Fruit fly (Drosophila melanogaster) whole organism, embryonic: ENCODE measurements around the gene CG8563.

ENCODE experiments used
- Abd-B ChIP-seq: fragments of 200-800 bp; sonication (Bioruptor generic); optimal IDR thresholded peaks from 2 replicates; lab custom pipeline; 2018; ENCODE audit warnings: missing biosample characterization, mild to moderate bottlenecking, missing genetic modification characterization, moderate library complexity
- Atf6 ChIP-seq: fragments of 200-800 bp; sonication (Bioruptor generic); IDR thresholded peaks from 2 replicates; pipeline ENCODE4 v1.3.6; 2022; ENCODE audit warnings: missing biosample characterization, missing genetic modification characterization
- CG10147 ChIP-seq: fragments of 200-800 bp; sonication (Bioruptor generic); optimal IDR thresholded peaks from 2 replicates; lab custom pipeline; 2019; ENCODE audit warnings: missing biosample characterization, mild to moderate bottlenecking, missing genetic modification characterization, moderate library complexity
- CG11696 ChIP-seq: fragments of 200-800 bp; sonication (Bioruptor generic); IDR thresholded peaks from 2 replicates; pipeline ENCODE4 v1.3.6; 2022; ENCODE audit warnings: missing biosample characterization, missing genetic modification characterization
- CG1233 ChIP-seq: fragments of 200-800 bp; sonication (Bioruptor generic); optimal IDR thresholded peaks from 4 replicates; lab custom pipeline; 2018; ENCODE audit warnings: missing biosample characterization, mild to moderate bottlenecking, missing genetic modification characterization
- CG13287 ChIP-seq: fragments of 200-800 bp; sonication (Bioruptor generic); IDR thresholded peaks from 2 replicates; pipeline ENCODE4 v1.3.6; 2022; ENCODE audit warnings: missing biosample characterization, missing genetic modification characterization; ENCODE audit not compliant: partially characterized antibody
- CG13624 ChIP-seq: fragments of 200-800 bp; sonication (Bioruptor generic); optimal IDR thresholded peaks from 2 replicates; lab custom pipeline; 2016; ENCODE audit warnings: missing biosample characterization, missing genetic modification characterization
- CG15073 ChIP-seq: fragments of 200-800 bp; sonication (Bioruptor generic); optimal IDR thresholded peaks from 2 replicates; lab custom pipeline; 2016; ENCODE audit warnings: missing biosample characterization, missing genetic modification characterization
- CG16813 ChIP-seq: fragments of 200-800 bp; sonication (Bioruptor generic); IDR thresholded peaks from 3 replicates; pipeline ENCODE4 v1.3.6; 2022; ENCODE audit warnings: missing biosample characterization, missing genetic modification characterization; ENCODE audit not compliant: partially characterized antibody
- CG18262 ChIP-seq: fragments of 200-800 bp; optimal IDR thresholded peaks from 3 replicates; lab custom pipeline; 2019; ENCODE audit warnings: missing biosample characterization, mild to moderate bottlenecking, missing genetic modification characterization, moderate library complexity
- CG18476 ChIP-seq: fragments of 200-800 bp; sonication (Bioruptor generic); optimal IDR thresholded peaks from 2 replicates; lab custom pipeline; 2016; ENCODE audit warnings: missing biosample characterization, mild to moderate bottlenecking, missing genetic modification characterization
- CG2678 ChIP-seq: fragments of 200-800 bp; sonication (Bioruptor generic); optimal IDR thresholded peaks from 3 replicates; lab custom pipeline; 2019; ENCODE audit warnings: missing biosample characterization, mild to moderate bottlenecking, missing genetic modification characterization, moderate library complexity
- CG3281 ChIP-seq: fragments of 200-800 bp; sonication (Bioruptor generic); optimal IDR thresholded peaks from 3 replicates; lab custom pipeline; 2017; ENCODE audit warnings: missing biosample characterization, mild to moderate bottlenecking, missing genetic modification characterization
- CG5953 ChIP-seq: fragments of 200-800 bp; sonication (Bioruptor generic); IDR thresholded peaks from 2 replicates; pipeline ENCODE4 v1.3.6; 2022; ENCODE audit warnings: missing biosample characterization, missing genetic modification characterization
- CG6683 ChIP-seq: fragments of 200-800 bp; sonication (Bioruptor generic); optimal IDR thresholded peaks from 2 replicates; lab custom pipeline; 2017; ENCODE audit warnings: missing biosample characterization, mild to moderate bottlenecking, missing genetic modification characterization, missing genetic modification reagents
- CG6813 ChIP-seq: fragments of 200-800 bp; sonication (Bioruptor generic); optimal IDR thresholded peaks from 2 replicates; lab custom pipeline; 2017; ENCODE audit warnings: missing biosample characterization, missing genetic modification characterization, mild to moderate bottlenecking, moderate library complexity, missing genetic modification reagents
- CG6854 ChIP-seq: fragments of 200-800 bp; sonication (Bioruptor generic); optimal IDR thresholded peaks from 3 replicates; lab custom pipeline; 2017; ENCODE audit warnings: missing biosample characterization, mild to moderate bottlenecking, missing genetic modification characterization
- CG7271 ChIP-seq: fragments of 200-800 bp; sonication (Bioruptor generic); optimal IDR thresholded peaks from 2 replicates; lab custom pipeline; 2018; ENCODE audit warnings: missing biosample characterization, mild to moderate bottlenecking, missing genetic modification characterization, moderate library complexity
- CG7839 ChIP-seq: fragments of 200-800 bp; sonication (Bioruptor generic); optimal IDR thresholded peaks from 3 replicates; lab custom pipeline; 2018; ENCODE audit warnings: missing biosample characterization, mild to moderate bottlenecking, missing genetic modification characterization, moderate library complexity
- CG8359 ChIP-seq: fragments of 200-800 bp; sonication (Bioruptor generic); optimal IDR thresholded peaks from 2 replicates; lab custom pipeline; 2017; ENCODE audit warnings: missing biosample characterization, mild to moderate bottlenecking, missing genetic modification characterization, borderline replicate concordance
- CG8765 ChIP-seq: fragments of 200-800 bp; sonication (Bioruptor generic); IDR thresholded peaks from 2 replicates; pipeline ENCODE4 v1.3.6; 2022; ENCODE audit warnings: missing biosample characterization, missing genetic modification characterization
- CG9932 ChIP-seq: fragments of 200-800 bp; sonication (Bioruptor generic); IDR thresholded peaks from 2 replicates; pipeline ENCODE4 v1.3.6; 2022; ENCODE audit warnings: missing biosample characterization, missing genetic modification characterization
- D ChIP-seq, 2 experiments: fragments of 200-800 bp in 1 of 2; fragments of >200 bp in 1 of 2; sonication (Bioruptor generic) in 1 of 2; optimal IDR thresholded peaks; 2 replicates in 1 of 2; 3 replicates in 1 of 2; lab custom pipeline; 2017; ENCODE audit warnings: mild to moderate bottlenecking in 1 of 2, missing biosample characterization in 1 of 2, missing genetic modification characterization in 1 of 2, missing genetic modification reagents in 1 of 2
- Deaf1 ChIP-seq: fragments of 200-800 bp; optimal IDR thresholded peaks from 3 replicates; lab custom pipeline; 2019; ENCODE audit warnings: missing biosample characterization, mild to moderate bottlenecking, missing genetic modification characterization, moderate library complexity
- Dll ChIP-seq: fragments of 200-800 bp; sonication (Bioruptor generic); IDR thresholded peaks from 4 replicates; pipeline ENCODE4 v1.3.6; 2022; ENCODE audit warnings: missing biosample characterization, missing genetic modification characterization; ENCODE audit not compliant: partially characterized antibody
- Ets97D ChIP-seq: fragments of 200-800 bp; sonication (Bioruptor generic); optimal IDR thresholded peaks from 3 replicates; lab custom pipeline; 2016; ENCODE audit warnings: missing biosample characterization, missing genetic modification characterization
- Gsc ChIP-seq: fragments of 200-800 bp; sonication (Bioruptor generic); IDR thresholded peaks from 2 replicates; pipeline ENCODE4 v1.3.6; 2022; ENCODE audit warnings: missing biosample characterization, missing genetic modification characterization
- NC2β ChIP-seq: fragments of 200-800 bp; sonication (Bioruptor generic); optimal IDR thresholded peaks from 2 replicates; lab custom pipeline; 2016; ENCODE audit warnings: missing biosample characterization, missing genetic modification characterization
- Nf-YA ChIP-seq: fragments of 200-800 bp; sonication (Bioruptor generic); IDR thresholded peaks from 2 replicates; pipeline ENCODE4 v1.3.6; 2022; ENCODE audit warnings: missing biosample characterization, missing genetic modification characterization
- Ravus ChIP-seq: fragments of 200-800 bp; sonication (Bioruptor generic); IDR thresholded peaks from 2 replicates; pipeline ENCODE4 v1.3.6; 2022; ENCODE audit warnings: missing biosample characterization, missing genetic modification characterization
- Usf ChIP-seq: fragments of 200-800 bp; sonication (Bioruptor generic); optimal IDR thresholded peaks from 2 replicates; lab custom pipeline; 2017; ENCODE audit warnings: missing genotype, missing biosample characterization, missing genetic modification characterization
- ac ChIP-seq: fragments of 200-800 bp; sonication (Bioruptor generic); optimal IDR thresholded peaks from 3 replicates; lab custom pipeline; 2017; ENCODE audit warnings: missing biosample characterization, mild to moderate bottlenecking, missing genetic modification characterization
- ato ChIP-seq: fragments of 200-800 bp; sonication (Bioruptor generic); IDR thresholded peaks from 2 replicates; pipeline ENCODE4 v1.3.6; 2022; ENCODE audit warnings: missing biosample characterization, missing genetic modification characterization; ENCODE audit not compliant: partially characterized antibody
- bigmax ChIP-seq: fragments of 200-800 bp; sonication (Bioruptor generic); optimal IDR thresholded peaks from 2 replicates; lab custom pipeline; 2018; ENCODE audit warnings: missing biosample characterization, mild to moderate bottlenecking, missing genetic modification characterization
- cas ChIP-seq: fragments of 200-800 bp; sonication (Bioruptor generic); IDR thresholded peaks from 2 replicates; pipeline ENCODE4 v1.3.6; 2022; ENCODE audit warnings: missing biosample characterization, missing genetic modification characterization
- cg ChIP-seq: fragments of 200-800 bp; sonication (Bioruptor generic); optimal IDR thresholded peaks from 3 replicates; lab custom pipeline; 2019; ENCODE audit warnings: missing biosample characterization, mild to moderate bottlenecking, missing genetic modification characterization, moderate library complexity
- dan ChIP-seq: fragments of 200-800 bp; sonication (Bioruptor generic); IDR thresholded peaks from 2 replicates; pipeline ENCODE4 v1.3.6; 2022; ENCODE audit warnings: missing biosample characterization, missing genetic modification characterization
- dati ChIP-seq: fragments of 200-800 bp; sonication (Bioruptor generic); IDR thresholded peaks from 2 replicates; pipeline ENCODE4 v1.3.6; 2022; ENCODE audit warnings: missing biosample characterization, missing genetic modification characterization
- fru ChIP-seq: fragments of >200 bp; optimal IDR thresholded peaks from 2 replicates; lab custom pipeline; 2017
- fu2 ChIP-seq: fragments of 200-800 bp; sonication (Bioruptor generic); optimal IDR thresholded peaks from 2 replicates; lab custom pipeline; 2016; ENCODE audit warnings: missing biosample characterization, missing genetic modification characterization
- h ChIP-seq: fragments of >200 bp; optimal IDR thresholded peaks from 2 replicates; lab custom pipeline; 2017
- pan ChIP-seq, 4 experiments: fragments of >200 bp in 3 of 4; fragments of 200-800 bp in 1 of 4; sonication (Bioruptor generic) in 1 of 4; optimal IDR thresholded peaks in 3 of 4; IDR thresholded peaks in 1 of 4; 2 replicates each; pipeline versions ENCODE4 v1.3.6 to Lab custom; 2017 to 2022; ENCODE audit warnings: missing biosample characterization in 2 of 4, missing genetic modification characterization in 2 of 4, mixed read lengths in 1 of 4
- pho ChIP-seq: fragments of 200-800 bp; sonication (Bioruptor generic); optimal IDR thresholded peaks from 2 replicates; lab custom pipeline; 2016; ENCODE audit warnings: missing biosample characterization, missing genetic modification characterization
- sc ChIP-seq, 3 experiments: fragments of >200 bp in 2 of 3; fragments of 200-800 bp in 1 of 3; sonication (Bioruptor generic) in 1 of 3; optimal IDR thresholded peaks; 2 replicates in 2 of 3; 3 replicates in 1 of 3; lab custom pipeline; 2017; ENCODE audit warnings: mild to moderate bottlenecking in 1 of 3, missing biosample characterization in 1 of 3, missing genetic modification characterization in 1 of 3, missing genetic modification reagents in 1 of 3
- sd ChIP-seq: fragments of 200-800 bp; sonication (Bioruptor generic); optimal IDR thresholded peaks from 3 replicates; lab custom pipeline; 2018; ENCODE audit warnings: missing biosample characterization, mild to moderate bottlenecking, missing genetic modification characterization, moderate library complexity
- slou ChIP-seq: fragments of 200-800 bp; sonication (Bioruptor generic); optimal IDR thresholded peaks from 3 replicates; lab custom pipeline; 2016; ENCODE audit warnings: missing biosample characterization, missing genetic modification characterization
- ttk ChIP-seq: fragments of 200-800 bp; sonication (Bioruptor generic); IDR thresholded peaks from 2 replicates; pipeline ENCODE4 v2.1.2; 2022; ENCODE audit warnings: missing biosample characterization, missing genetic modification characterization
- zfh1 ChIP-seq: fragments of 200-800 bp; sonication (Bioruptor generic); IDR thresholded peaks from 3 replicates; pipeline ENCODE4 v1.3.6; 2022; ENCODE audit warnings: missing biosample characterization, missing genetic modification characterization

Gene CG8563

dm6 chr3L:7381359-7381976 lies 9.1 kb upstream of the CG8563 start, which contains the start of the genes SMSr and smid (continued):
- TF ChIP-seq cg (GFP tag; lab: Kevin White, UChicago) (no peak), h (lab: Kevin White, UChicago) (no peak), CG9932 (peak; percentile 80), CG3281 (GFP tag; lab: Kevin White, UChicago) (peak; percentile 44), CG6683 (GFP tag; lab: Kevin White, UChicago) (no peak), CG7271 (tag; lab: Kevin White, UChicago) (peak; percentile 9), sc (optimal IDR thresholded peaks at IDR 0.05; lab: Kevin White, UChicago) (no peak), sc (GFP tag; optimal IDR thresholded peaks at IDR 0.05; lab: Kevin White, UChicago) (peak; percentile 31), CG15073 (GFP tag; lab: Kevin White, UChicago) (no peak), CG13624 (GFP tag; lab: Kevin White, UChicago) (peak; percentile 43), CG1233 (GFP tag; lab: Kevin White, UChicago) (no peak), CG6854 (no peak), CG16813 (GFP tag; lab: Robert Waterston, UW) (peak; percentile 91), fu2 (GFP tag; lab: Kevin White, UChicago) (peak; percentile 53), CG6813 (GFP tag; lab: Kevin White, UChicago) (no peak), CG10147 (GFP tag; lab: Kevin White, UChicago) (peak; percentile 44), Atf6 (peak; percentile 52; the same call in 1 of the 2 replicates), sd (peak; percentile 68), zfh1 (peak; percentile 42; the same call in 1 of the 3 replicates), pan (optimal IDR thresholded peaks at IDR 0.05; lab: Kevin White, UChicago) (no peak), pan (GFP tag; optimal IDR thresholded peaks at IDR 0.05 in 1 of 2, IDR thresholded peaks at IDR 0.05 in 1 of 2) (peak in 1 of 2 experiments; percentile 47), pho (GFP tag; lab: Kevin White, UChicago) (peak; percentile 61), CG13287 (peak; percentile 92), CG11696 (no peak), CG7839 (tag; lab: Kevin White, UChicago) (peak; percentile 66), fru (no peak), CG8765 (GFP tag; lab: Robert Waterston, UW) (peak; percentile 52; the same call in 1 of the 2 replicates), CG18476 (GFP tag; lab: Kevin White, UChicago) (peak; percentile 6), slou (peak; percentile 23), NC2β (GFP tag; lab: Kevin White, UChicago) (peak; percentile 53), cas (GFP tag; lab: Robert Waterston, UW) (no peak), Ets97D (GFP tag; lab: Kevin White, UChicago) (peak; percentile 70), ttk (GFP tag; lab: Robert Waterston, UW) (no peak), Nf-YA (0 out of 2 replicates have a peak, but pooled peaks have one; percentile 27), CG8359 (GFP tag; lab: Kevin White, UChicago) (no peak), ato (GFP tag; lab: Robert Waterston, UW) (peak; percentile 65), bigmax (GFP tag; lab: Kevin White, UChicago) (peak; percentile 25), CG5953 (GFP tag; lab: Robert Waterston, UW) (no peak), D (optimal IDR thresholded peaks at IDR 0.05; lab: Kevin White, UChicago) (no peak), D (GFP tag; optimal IDR thresholded peaks at IDR 0.05; lab: Kevin White, UChicago) (peak; percentile 28), ac (GFP tag; lab: Kevin White, UChicago) (no peak), Deaf1 (tag; lab: Kevin White, UChicago) (peak; percentile 72), CG18262 (tag; lab: Kevin White, UChicago) (peak; percentile 67), Usf (GFP tag; lab: Kevin White, UChicago) (peak; percentile 39), CG2678 (tag; lab: Kevin White, UChicago) (no peak), Abd-B (GFP tag; lab: Kevin White, UChicago) (no peak), Dll (GFP tag; lab: Robert Waterston, UW) (peak; percentile 91), dan (GFP tag; lab: Robert Waterston, UW) (no peak), dati (no peak), Gsc (GFP tag; lab: Robert Waterston, UW) (no peak), Ravus (GFP tag; lab: Robert Waterston, UW) (no peak)
